Fruit fly (Drosophila melanogaster): ENCODE data around the gene Sfp26Ad.

Gene Sfp26Ad

dm6 chr2L:5980862-5981432, 37.8 kb upstream of the Sfp26Ad start, which contains the start of gene chic (continued):
- TF ChIP-seq CG8632 (GFP tag; optimal IDR thresholded peaks at IDR 0.05) = no peak
- TF ChIP-seq fkh (GFP tag; optimal IDR thresholded peaks at IDR 0.05) = no peak
- TF ChIP-seq CG8119 (GFP tag; IDR thresholded peaks at IDR 0.05) = no peak
- no peak for TF ChIP-seq CG16779 (tag; optimal IDR thresholded peaks at IDR 0.05)
- TF ChIP-seq dac (GFP tag; optimal IDR thresholded peaks at IDR 0.05) = no peak
- TF ChIP-seq fd59A (GFP tag; optimal IDR thresholded peaks at IDR 0.05) = no peak
- TF ChIP-seq CG3032 (tag; optimal IDR thresholded peaks at IDR 0.05) = no peak
- TF ChIP-seq salr (GFP tag; optimal IDR thresholded peaks at IDR 0.05) = no peak
- no peak for TF ChIP-seq OdsH (GFP tag; optimal IDR thresholded peaks at IDR 0.05)
- no peak for TF ChIP-seq esn (GFP tag; optimal IDR thresholded peaks at IDR 0.05)
- no peak for TF ChIP-seq CG11762 (GFP tag; optimal IDR thresholded peaks at IDR 0.05; ENCODE audit: insufficient read depth)
- TF ChIP-seq vri (GFP tag; optimal IDR thresholded peaks at IDR 0.05) = peak; percentile 3
- TF ChIP-seq Sox14 (GFP tag; optimal IDR thresholded peaks at IDR 0.05) = no peak

dm6 chr2L:5979957-5980861, 37.1 kb upstream of the Sfp26Ad start:
- no peak for TF ChIP-seq Ets21C (GFP tag; optimal IDR thresholded peaks at IDR 0.05)
- TF ChIP-seq Eip75B (GFP tag; optimal IDR thresholded peaks at IDR 0.05) = peak; percentile 41
- TF ChIP-seq ss (GFP tag; optimal IDR thresholded peaks at IDR 0.05) = peak; percentile 48 to 67
- TF ChIP-seq fkh (GFP tag; optimal IDR thresholded peaks at IDR 0.05) = no peak
- TF ChIP-seq Smox (GFP tag; optimal IDR thresholded peaks at IDR 0.05) = peak; percentile 6
- no peak for TF ChIP-seq CG4318 (GFP tag; optimal IDR thresholded peaks at IDR 0.05)
- peak; percentile 52 for TF ChIP-seq CG3919 (GFP tag; optimal IDR thresholded peaks at IDR 0.05)
- TF ChIP-seq vri (GFP tag; optimal IDR thresholded peaks at IDR 0.05) = peak; percentile 70
- peak; percentile 29 for TF ChIP-seq CG6276 (GFP tag; optimal IDR thresholded peaks at IDR 0.05)
- TF ChIP-seq Hr39 (GFP tag; optimal IDR thresholded peaks at IDR 0.05) = no peak
- no peak for TF ChIP-seq pdm3 (GFP tag; optimal IDR thresholded peaks at IDR 0.05)
- peak; percentile 63 for TF ChIP-seq CG16779 (tag; optimal IDR thresholded peaks at IDR 0.05)
- TF ChIP-seq CG9139 (GFP tag; optimal IDR thresholded peaks at IDR 0.05) = peak; percentile 77
- TF ChIP-seq CG8632 (GFP tag; optimal IDR thresholded peaks at IDR 0.05) = peak; percentile 31
- TF ChIP-seq net (GFP tag; optimal IDR thresholded peaks at IDR 0.05) = peak; percentile 55
- TF ChIP-seq fd59A (GFP tag; optimal IDR thresholded peaks at IDR 0.05) = no peak
- TF ChIP-seq Sox14 (GFP tag; optimal IDR thresholded peaks at IDR 0.05) = peak; percentile 56
- peak; percentile 81 for TF ChIP-seq svp (GFP tag)
- TF ChIP-seq Ets96B (tag; optimal IDR thresholded peaks at IDR 0.05) = no peak
- peak; percentile 54 for TF ChIP-seq Met (GFP tag; optimal IDR thresholded peaks at IDR 0.05)
- peak; percentile 52 for TF ChIP-seq dsx (GFP tag; optimal IDR thresholded peaks at IDR 0.05; ENCODE audit: poor library complexity, severe bottlenecking)
- TF ChIP-seq CG6792 (GFP tag; optimal IDR thresholded peaks at IDR 0.05) = peak; percentile 14
- no peak for TF ChIP-seq CG8119 (GFP tag; IDR thresholded peaks at IDR 0.05)
- peak; percentile 49 for TF ChIP-seq esn (GFP tag; optimal IDR thresholded peaks at IDR 0.05)
- TF ChIP-seq CG3032 (tag; optimal IDR thresholded peaks at IDR 0.05) = peak; percentile 3
- TF ChIP-seq Eip78C (GFP tag) = peak; percentile 76
- TF ChIP-seq CG6808 (GFP tag; optimal IDR thresholded peaks at IDR 0.05) = peak; percentile 61
- peak; percentile 77 for TF ChIP-seq CG6854 (GFP tag; optimal IDR thresholded peaks at IDR 0.05)
- peak; percentile 45 for TF ChIP-seq Sox102F (GFP tag; optimal IDR thresholded peaks at IDR 0.05)
- TF ChIP-seq fd85E (GFP tag; optimal IDR thresholded peaks at IDR 0.05) = peak; percentile 9
- no peak for TF ChIP-seq CG15336 (GFP tag; IDR thresholded peaks at IDR 0.05)
- peak; percentile 11 for TF ChIP-seq achi (GFP tag; optimal IDR thresholded peaks at IDR 0.05)
- TF ChIP-seq CG1621 (tag; optimal IDR thresholded peaks at IDR 0.05) = peak; percentile 45
- TF ChIP-seq CG11902 (GFP tag; optimal IDR thresholded peaks at IDR 0.05) = no peak

Measured in whole organism, prepupa.